Worm (Caenorhabditis elegans) whole organism, L2 larva: ENCODE data around the gene blos-4.

ENCODE experiments used
- Y55F3AM.14 ChIP-seq: fragments of 200-800 bp; sonication (Bioruptor generic); optimal IDR thresholded peaks from 2 replicates; lab custom pipeline; 2018; ENCODE audit warnings: mild to moderate bottlenecking, missing genetic modification characterization, missing compliant biosample characterization
- egl-27 ChIP-seq: sonication (generic microtip); optimal IDR thresholded peaks from 3 replicates; lab custom pipeline; 2017; ENCODE audit warnings: missing biosample characterization, missing genetic modification reagents, missing genetic modification characterization
- lsy-2 ChIP-seq, 2 experiments: fragments of 150-350 bp in 1 of 2; sonication (generic microtip) in 1 of 2; optimal IDR thresholded peaks; 2 replicates each; lab custom pipeline; 2014 to 2017; ENCODE audit warnings: missing biosample characterization in 2 of 2, missing genetic modification characterization in 2 of 2
- zag-1 ChIP-seq: fragments of 150-350 bp; optimal IDR thresholded peaks from 2 replicates; lab custom pipeline; 2014; ENCODE audit warnings: missing biosample characterization, missing genetic modification characterization

ce11 chrII:6294261-6294660 lies 49.2 kb downstream of the blos-4 start, which contains the start of gene mps-1:
- TF ChIP-seq egl-27 (tag; lab: Kevin White, UChicago) (no peak), Y55F3AM.14 (GFP tag; lab: Kevin White, UChicago) (no peak), lsy-2 (tag; optimal IDR thresholded peaks at IDR 0.05; lab: Kevin White, UChicago) (no peak), zag-1 (tag; lab: Kevin White, UChicago) (no peak)
